Fruit fly (Drosophila melanogaster) whole organism, embryonic: ENCODE results near the gene lin-28.

Experiments
- Adf1 ChIP-seq: fragments of 200-800 bp; sonication (Bioruptor generic); IDR thresholded peaks from 2 replicates; pipeline ENCODE4 v1.3.6; 2022; ENCODE audit warnings: missing biosample characterization, missing genetic modification characterization
- B-H2 ChIP-seq: fragments of 200-800 bp; sonication (Bioruptor generic); optimal IDR thresholded peaks from 2 replicates; lab custom pipeline; 2018; ENCODE audit warnings: missing biosample characterization, mild to moderate bottlenecking, missing genetic modification characterization
- CG10321 ChIP-seq: fragments of 200-800 bp; sonication (Bioruptor generic); IDR thresholded peaks from 2 replicates; pipeline ENCODE4 v1.3.6; 2022; ENCODE audit warnings: missing biosample characterization, missing genetic modification characterization
- CG11085 ChIP-seq: fragments of 200-800 bp; sonication (Bioruptor generic); IDR thresholded peaks from 2 replicates; pipeline ENCODE4 v1.3.6; 2022; ENCODE audit warnings: missing biosample characterization, missing genetic modification characterization
- CG11093 ChIP-seq: fragments of 200-800 bp; sonication (Bioruptor generic); IDR thresholded peaks from 3 replicates; pipeline ENCODE4 v1.3.6; 2022; ENCODE audit warnings: missing biosample characterization, missing genetic modification characterization
- CG11504 ChIP-seq: fragments of 200-800 bp; sonication (Bioruptor generic); optimal IDR thresholded peaks from 3 replicates; lab custom pipeline; 2019; ENCODE audit warnings: missing biosample characterization, mild to moderate bottlenecking, missing genetic modification characterization, moderate library complexity
- CG11723 ChIP-seq: fragments of 200-800 bp; sonication (Bioruptor generic); optimal IDR thresholded peaks from 2 replicates; lab custom pipeline; 2017; ENCODE audit warnings: missing biosample characterization, mild to moderate bottlenecking, missing genetic modification characterization
- CG12236 ChIP-seq: fragments of 200-800 bp; sonication (Bioruptor generic); optimal IDR thresholded peaks from 2 replicates; lab custom pipeline; 2016; ENCODE audit warnings: missing biosample characterization, missing genetic modification characterization
- CG16779 ChIP-seq: fragments of 200-800 bp; sonication (Bioruptor generic); IDR thresholded peaks from 2 replicates; pipeline ENCODE4 v1.3.6; 2022; ENCODE audit warnings: missing biosample characterization, missing genetic modification characterization
- CG17359 ChIP-seq: fragments of 200-800 bp; sonication (Bioruptor generic); optimal IDR thresholded peaks from 3 replicates; lab custom pipeline; 2018; ENCODE audit warnings: missing biosample characterization, mild to moderate bottlenecking, missing genetic modification characterization, moderate library complexity
- CG17361 ChIP-seq: fragments of 200-800 bp; sonication (Bioruptor generic); IDR thresholded peaks from 3 replicates; pipeline ENCODE4 v1.3.6; 2022; ENCODE audit warnings: missing biosample characterization, missing genetic modification characterization
- CG17802 ChIP-seq: fragments of 200-800 bp; sonication (Bioruptor generic); optimal IDR thresholded peaks from 2 replicates; lab custom pipeline; 2018; ENCODE audit warnings: missing biosample characterization, mild to moderate bottlenecking, missing genetic modification characterization, moderate library complexity
- CG18619 ChIP-seq: fragments of 200-800 bp; sonication (Bioruptor generic); optimal IDR thresholded peaks from 3 replicates; lab custom pipeline; 2017; ENCODE audit warnings: missing biosample characterization, mild to moderate bottlenecking, missing genetic modification characterization
- CG34376 ChIP-seq: fragments of 200-800 bp; sonication (Bioruptor generic); optimal IDR thresholded peaks from 2 replicates; lab custom pipeline; 2018; ENCODE audit warnings: missing biosample characterization, mild to moderate bottlenecking, missing genetic modification characterization
- CG34422 ChIP-seq: fragments of 200-800 bp; sonication (Bioruptor generic); IDR thresholded peaks from 3 replicates; pipeline ENCODE4 v1.3.6; 2022; ENCODE audit warnings: missing biosample characterization, missing genetic modification characterization
- CG4360 ChIP-seq: fragments of 200-800 bp; sonication (Bioruptor generic); IDR thresholded peaks from 2 replicates; pipeline ENCODE4 v1.3.6; 2022; ENCODE audit warnings: missing biosample characterization, missing genetic modification characterization
- CG8290 ChIP-seq, 3 experiments: fragments of 200-800 bp; sonication (Bioruptor generic); optimal IDR thresholded peaks; 2 replicates each; lab custom pipeline; 2016 to 2019; ENCODE audit warnings: missing biosample characterization in 3 of 3, missing genetic modification characterization in 3 of 3, mild to moderate bottlenecking in 2 of 3, moderate library complexity in 1 of 3
- CrebB ChIP-seq: fragments of 200-800 bp; sonication (Bioruptor generic); optimal IDR thresholded peaks from 3 replicates; lab custom pipeline; 2018; ENCODE audit warnings: missing biosample characterization, mild to moderate bottlenecking, missing genetic modification characterization
- D19A ChIP-seq: fragments of 200-800 bp; optimal IDR thresholded peaks from 3 replicates; lab custom pipeline; 2019; ENCODE audit warnings: missing biosample characterization, mild to moderate bottlenecking, missing genetic modification characterization, moderate library complexity
- Deaf1 ChIP-seq: fragments of 200-800 bp; optimal IDR thresholded peaks from 3 replicates; lab custom pipeline; 2019; ENCODE audit warnings: missing biosample characterization, mild to moderate bottlenecking, missing genetic modification characterization, moderate library complexity
- Hey ChIP-seq: fragments of 200-800 bp; sonication (Bioruptor generic); optimal IDR thresholded peaks from 3 replicates; lab custom pipeline; 2018; ENCODE audit warnings: missing biosample characterization, mild to moderate bottlenecking, missing genetic modification characterization
- Hr51 ChIP-seq, 2 experiments: fragments of 200-800 bp; sonication (Bioruptor generic); optimal IDR thresholded peaks; 2 replicates in 1 of 2; 3 replicates in 1 of 2; lab custom pipeline; 2016 to 2018; ENCODE audit warnings: missing biosample characterization in 2 of 2, missing genetic modification characterization in 2 of 2, mild to moderate bottlenecking in 1 of 2, moderate library complexity in 1 of 2
- Max ChIP-seq: fragments of 200-800 bp; sonication (Bioruptor generic); optimal IDR thresholded peaks from 2 replicates; lab custom pipeline; 2016; ENCODE audit warnings: missing biosample characterization, mild to moderate bottlenecking, missing genetic modification characterization
- Med ChIP-seq: fragments of 200-800 bp; sonication (Bioruptor generic); peaks from one replicate; lab custom pipeline; 2016; ENCODE audit warnings: missing biosample characterization, missing genetic modification characterization, mild to moderate bottlenecking, inconsistent platforms, moderate library complexity
- Meics ChIP-seq: fragments of 200-800 bp; sonication (Bioruptor generic); optimal IDR thresholded peaks from 2 replicates; lab custom pipeline; 2017; ENCODE audit warnings: missing biosample characterization, mild to moderate bottlenecking, missing genetic modification characterization
- Nf-YC ChIP-seq: fragments of 200-800 bp; optimal IDR thresholded peaks from 3 replicates; lab custom pipeline; 2019; ENCODE audit warnings: missing biosample characterization, mild to moderate bottlenecking, missing genetic modification characterization, moderate library complexity
- Rfx ChIP-seq: fragments of 200-800 bp; sonication (Bioruptor generic); IDR thresholded peaks from 2 replicates; pipeline ENCODE4 v1.3.6; 2022; ENCODE audit warnings: missing biosample characterization, missing genetic modification characterization
- Ssrp ChIP-seq: fragments of 200-800 bp; sonication (Bioruptor generic); optimal IDR thresholded peaks from 2 replicates; lab custom pipeline; 2018; ENCODE audit warnings: missing biosample characterization, mild to moderate bottlenecking, missing genetic modification characterization, moderate library complexity
- abd-A ChIP-seq: fragments of 200-800 bp; sonication (Bioruptor generic); optimal IDR thresholded peaks from 3 replicates; lab custom pipeline; 2019; ENCODE audit warnings: missing biosample characterization, mild to moderate bottlenecking, missing genetic modification characterization, moderate library complexity
- bowl ChIP-seq: fragments of 200-800 bp; sonication (Bioruptor generic); IDR thresholded peaks from 2 replicates; pipeline ENCODE4 v1.3.6; 2022; ENCODE audit warnings: missing biosample characterization, missing genetic modification characterization
- chinmo ChIP-seq: fragments of 200-800 bp; sonication (Bioruptor generic); IDR thresholded peaks from 4 replicates; pipeline ENCODE4 v1.3.6; 2022; ENCODE audit warnings: missing biosample characterization, missing genetic modification characterization; ENCODE audit not compliant: partially characterized antibody
- chm ChIP-seq: fragments of 200-800 bp; sonication (Bioruptor generic); IDR thresholded peaks from 2 replicates; pipeline ENCODE4 v1.3.6; 2022; ENCODE audit warnings: missing biosample characterization, missing genetic modification characterization
- chn ChIP-seq: fragments of 200-800 bp; sonication (Bioruptor generic); optimal IDR thresholded peaks from 2 replicates; lab custom pipeline; 2016; ENCODE audit warnings: missing biosample characterization, missing genetic modification characterization
- cwo ChIP-seq: fragments of 200-800 bp; sonication (Bioruptor generic); optimal IDR thresholded peaks from 3 replicates; lab custom pipeline; 2017; ENCODE audit warnings: missing biosample characterization, missing genetic modification characterization, mild to moderate bottlenecking, moderate library complexity, missing genetic modification reagents
- dati ChIP-seq: fragments of 200-800 bp; sonication (Bioruptor generic); IDR thresholded peaks from 2 replicates; pipeline ENCODE4 v1.3.6; 2022; ENCODE audit warnings: missing biosample characterization, missing genetic modification characterization
- fu2 ChIP-seq: fragments of 200-800 bp; sonication (Bioruptor generic); optimal IDR thresholded peaks from 2 replicates; lab custom pipeline; 2016; ENCODE audit warnings: missing biosample characterization, missing genetic modification characterization
- gsb-n ChIP-seq: fragments of 200-800 bp; sonication (Bioruptor generic); optimal IDR thresholded peaks from 3 replicates; lab custom pipeline; 2018; ENCODE audit warnings: missing biosample characterization, mild to moderate bottlenecking, missing genetic modification characterization
- hkb ChIP-seq, 2 experiments: fragments of 200-800 bp in 1 of 2; fragments of >200 bp in 1 of 2; sonication (Bioruptor generic) in 1 of 2; IDR thresholded peaks in 1 of 2; optimal IDR thresholded peaks in 1 of 2; 2 replicates each; pipeline versions ENCODE4 v1.3.6 to Lab custom; 2017 to 2022; ENCODE audit warnings: missing biosample characterization in 1 of 2, missing genetic modification characterization in 1 of 2
- hth ChIP-seq: fragments of >200 bp; optimal IDR thresholded peaks from 2 replicates; lab custom pipeline; 2017; ENCODE audit warnings: inconsistent platforms
- ind ChIP-seq: fragments of 200-800 bp; sonication (Bioruptor generic); optimal IDR thresholded peaks from 3 replicates; lab custom pipeline; 2016; ENCODE audit warnings: missing biosample characterization, missing genetic modification characterization
- jigr1 ChIP-seq: fragments of 200-800 bp; sonication (Bioruptor generic); IDR thresholded peaks from 3 replicates; pipeline ENCODE4 v1.3.6; 2022; ENCODE audit warnings: missing biosample characterization, missing genetic modification characterization
- jing ChIP-seq: fragments of 200-800 bp; sonication (Bioruptor generic); optimal IDR thresholded peaks from 2 replicates; lab custom pipeline; 2018; ENCODE audit warnings: missing biosample characterization, mild to moderate bottlenecking, missing genetic modification characterization
- lola ChIP-seq, 3 experiments: fragments of >200 bp in 2 of 3; fragments of 200-800 bp in 1 of 3; sonication (Bioruptor generic) in 1 of 3; optimal IDR thresholded peaks; 2 replicates each; lab custom pipeline; 2017 to 2019; ENCODE audit warnings: missing biosample characterization in 3 of 3, missing genetic modification characterization in 3 of 3, mild to moderate bottlenecking in 1 of 3, moderate library complexity in 1 of 3
- mam ChIP-seq: fragments of 200-800 bp; sonication (Bioruptor generic); optimal IDR thresholded peaks from 3 replicates; lab custom pipeline; 2016; ENCODE audit warnings: missing biosample characterization, missing genetic modification characterization
- mirr ChIP-seq: fragments of 200-800 bp; sonication (Bioruptor generic); optimal IDR thresholded peaks from 3 replicates; lab custom pipeline; 2018; ENCODE audit warnings: missing biosample characterization, mild to moderate bottlenecking, missing genetic modification characterization
- slou ChIP-seq: fragments of 200-800 bp; sonication (Bioruptor generic); optimal IDR thresholded peaks from 3 replicates; lab custom pipeline; 2016; ENCODE audit warnings: missing biosample characterization, missing genetic modification characterization
- sqz ChIP-seq: fragments of 200-800 bp; sonication (Bioruptor generic); optimal IDR thresholded peaks from 3 replicates; lab custom pipeline; 2018; ENCODE audit warnings: missing biosample characterization, mild to moderate bottlenecking, missing genetic modification characterization
- vvl ChIP-seq: fragments of 200-800 bp; sonication (Bioruptor generic); IDR thresholded peaks from 2 replicates; pipeline ENCODE4 v1.3.6; 2022; ENCODE audit warnings: missing biosample characterization, missing genetic modification characterization
- zfh1 ChIP-seq: fragments of 200-800 bp; sonication (Bioruptor generic); IDR thresholded peaks from 3 replicates; pipeline ENCODE4 v1.3.6; 2022; ENCODE audit warnings: missing biosample characterization, missing genetic modification characterization

The lin-28 gene

DNA sequence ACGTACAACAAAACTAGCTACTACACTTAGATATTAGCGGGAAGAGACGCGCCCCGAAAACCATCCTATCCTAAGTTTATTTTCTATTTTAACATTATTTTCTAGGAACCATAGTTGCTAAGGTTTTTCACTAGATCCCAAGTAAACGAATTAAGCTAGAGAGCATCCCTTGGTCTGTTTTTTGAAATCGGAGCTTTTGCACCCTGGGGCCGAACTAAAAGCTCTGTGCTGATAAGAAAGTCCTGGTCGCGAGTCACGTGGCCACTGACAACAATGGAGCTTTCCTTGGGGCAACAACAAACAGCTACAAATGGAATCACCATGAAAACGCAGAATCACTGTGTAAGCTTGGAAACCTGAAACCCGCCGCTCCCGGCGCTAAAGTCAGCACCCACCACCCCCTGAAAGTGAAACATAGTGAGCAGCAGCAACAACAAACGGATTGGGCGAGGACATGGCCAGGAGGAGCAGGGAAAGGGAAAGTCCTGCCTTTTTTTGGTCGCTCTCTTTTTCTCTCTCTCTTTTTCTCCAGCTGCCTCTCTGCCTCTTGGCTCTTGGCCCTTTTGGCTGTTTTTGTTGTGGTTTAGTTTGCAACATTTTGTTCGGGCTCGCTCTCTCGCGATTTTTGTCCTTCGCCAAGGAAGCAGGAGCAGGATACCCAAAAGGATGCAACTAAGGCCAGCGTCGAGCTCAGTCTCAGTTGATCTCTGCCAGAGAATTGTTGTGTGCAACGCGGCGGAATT, 2.9 kb downstream of the lin-28 start, which contains the start of gene sif (continued):
- TF ChIP-seq CrebB (tag; lab: Kevin White, UChicago) (no peak), zfh1 (GFP tag; lab: Robert Waterston, UW) (no peak), Med (peak; percentile 41), Hr51 (GFP tag; optimal IDR thresholded peaks at IDR 0.05; lab: Kevin White, UChicago) (peak in 1 of 2 experiments; percentile 7), chm (GFP tag; lab: Robert Waterston, UW) (0 out of 2 replicates have a peak, but pooled peaks have one; percentile 35), CG11723 (GFP tag; lab: Kevin White, UChicago) (no peak), D19A (tag; lab: Kevin White, UChicago) (peak; percentile 53), abd-A (tag; lab: Kevin White, UChicago) (peak; percentile 21), ind (GFP tag; lab: Kevin White, UChicago) (no peak), fu2 (GFP tag; lab: Kevin White, UChicago) (no peak), CG10321 (GFP tag; lab: Robert Waterston, UW) (no peak), hkb (optimal IDR thresholded peaks at IDR 0.05; lab: Kevin White, UChicago) (no peak), hkb (GFP tag; IDR thresholded peaks at IDR 0.05; lab: Robert Waterston, UW) (no peak), Ssrp (tag; lab: Kevin White, UChicago) (no peak), mam (GFP tag; lab: Kevin White, UChicago) (no peak), Max (GFP tag; lab: Kevin White, UChicago) (no peak), CG16779 (peak; percentile 12; the same call in 1 of the 2 replicates), CG17359 (tag; lab: Kevin White, UChicago) (no peak), hth (lab: Kevin White, UChicago) (no peak), CG34422 (GFP tag; lab: Robert Waterston, UW) (peak; percentile 71; the same call in 1 of the 3 replicates), vvl (GFP tag; lab: Robert Waterston, UW) (no peak), CG11085 (GFP tag; lab: Robert Waterston, UW) (no peak), chinmo (GFP tag; lab: Robert Waterston, UW) (peak; percentile 81; the same call in 2 of the 4 replicates), CG17802 (tag; lab: Kevin White, UChicago) (no peak), Adf1 (GFP tag; lab: Robert Waterston, UW) (peak; percentile 35; the same call in 1 of the 2 replicates), mirr (GFP tag; lab: Kevin White, UChicago) (no peak), CG18619 (GFP tag; lab: Kevin White, UChicago) (no peak), CG8290 (GFP tag; optimal IDR thresholded peaks at IDR 0.05; lab: Kevin White, UChicago) (no peak), CG8290 (tag; optimal IDR thresholded peaks at IDR 0.05; lab: Kevin White, UChicago) (no peak), chn (GFP tag; lab: Kevin White, UChicago) (no peak), lola (GFP tag; optimal IDR thresholded peaks at IDR 0.05; lab: Kevin White, UChicago) (no peak), slou (GFP tag; lab: Kevin White, UChicago) (no peak), Rfx (GFP tag; lab: Robert Waterston, UW) (peak; percentile 42; the same call in 1 of the 2 replicates), jigr1 (GFP tag; lab: Robert Waterston, UW) (no peak), Hey (tag; lab: Kevin White, UChicago) (no peak), CG11093 (GFP tag; lab: Robert Waterston, UW) (no peak), Deaf1 (tag; lab: Kevin White, UChicago) (peak; percentile 41), sqz (GFP tag; lab: Kevin White, UChicago) (no peak), CG12236 (no peak), CG34376 (no peak), Meics (GFP tag; lab: Kevin White, UChicago) (no peak), B-H2 (no peak), jing (no peak), dati (GFP tag; lab: Robert Waterston, UW) (no peak), cwo (GFP tag; lab: Kevin White, UChicago) (peak; percentile 67), Nf-YC (tag; lab: Kevin White, UChicago) (peak; percentile 29), CG17361 (no peak), CG4360 (GFP tag; lab: Robert Waterston, UW) (peak; percentile 66), bowl (GFP tag; lab: Robert Waterston, UW) (no peak), gsb-n (tag; lab: Kevin White, UChicago) (no peak), CG11504 (tag; lab: Kevin White, UChicago) (peak; percentile 5)
